Fruit fly (Drosophila melanogaster) whole organism, embryonic: ENCODE results near the gene CG15263.
A peak's percentile ranks its signal among the peaks of the same experiment; 100 is the strongest.

Experiments
- CG10565 ChIP-seq: fragments of 200-800 bp; sonication (Bioruptor generic); optimal IDR thresholded peaks from 3 replicates; lab custom pipeline; 2016; ENCODE audit warnings: missing biosample characterization, mild to moderate bottlenecking, missing genetic modification characterization
- CG10979 ChIP-seq: fragments of 200-800 bp; sonication (Bioruptor generic); optimal IDR thresholded peaks from 2 replicates; lab custom pipeline; 2018; ENCODE audit warnings: missing biosample characterization, mild to moderate bottlenecking, missing genetic modification characterization, moderate library complexity
- CG12769 ChIP-seq: fragments of 200-800 bp; sonication (Bioruptor generic); optimal IDR thresholded peaks from 2 replicates; lab custom pipeline; 2019; ENCODE audit warnings: missing biosample characterization, mild to moderate bottlenecking, missing genetic modification characterization, moderate library complexity
- CG13296 ChIP-seq: fragments of 200-800 bp; sonication (Bioruptor generic); optimal IDR thresholded peaks from 3 replicates; lab custom pipeline; 2018; ENCODE audit warnings: missing biosample characterization, mild to moderate bottlenecking, missing genetic modification characterization
- CG17802 ChIP-seq: fragments of 200-800 bp; sonication (Bioruptor generic); optimal IDR thresholded peaks from 2 replicates; lab custom pipeline; 2018; ENCODE audit warnings: missing biosample characterization, mild to moderate bottlenecking, missing genetic modification characterization, moderate library complexity
- CG18262 ChIP-seq: fragments of 200-800 bp; optimal IDR thresholded peaks from 3 replicates; lab custom pipeline; 2019; ENCODE audit warnings: missing biosample characterization, mild to moderate bottlenecking, missing genetic modification characterization, moderate library complexity
- CG32772 ChIP-seq: fragments of 200-800 bp; sonication (Bioruptor generic); IDR thresholded peaks from 2 replicates; pipeline ENCODE4 v1.3.6; 2022; ENCODE audit warnings: missing biosample characterization, missing genetic modification characterization
- CG3407 ChIP-seq: fragments of 200-800 bp; sonication (Bioruptor generic); optimal IDR thresholded peaks from 2 replicates; lab custom pipeline; 2018; ENCODE audit warnings: missing biosample characterization, mild to moderate bottlenecking, missing genetic modification characterization
- CG6683 ChIP-seq: fragments of 200-800 bp; sonication (Bioruptor generic); optimal IDR thresholded peaks from 2 replicates; lab custom pipeline; 2017; ENCODE audit warnings: missing biosample characterization, mild to moderate bottlenecking, missing genetic modification characterization, missing genetic modification reagents
- CG6765 ChIP-seq: fragments of 200-800 bp; sonication (Bioruptor generic); optimal IDR thresholded peaks from 3 replicates; lab custom pipeline; 2017; ENCODE audit warnings: missing biosample characterization, mild to moderate bottlenecking, missing genetic modification characterization
- CG7271 ChIP-seq: fragments of 200-800 bp; sonication (Bioruptor generic); optimal IDR thresholded peaks from 2 replicates; lab custom pipeline; 2018; ENCODE audit warnings: missing biosample characterization, mild to moderate bottlenecking, missing genetic modification characterization, moderate library complexity
- CG7839 ChIP-seq: fragments of 200-800 bp; sonication (Bioruptor generic); optimal IDR thresholded peaks from 3 replicates; lab custom pipeline; 2018; ENCODE audit warnings: missing biosample characterization, mild to moderate bottlenecking, missing genetic modification characterization, moderate library complexity
- CG8281 ChIP-seq: fragments of 200-800 bp; sonication (Bioruptor generic); optimal IDR thresholded peaks from 2 replicates; lab custom pipeline; 2018; ENCODE audit warnings: missing biosample characterization, mild to moderate bottlenecking, missing genetic modification characterization, moderate library complexity
- Dad ChIP-seq: fragments of 200-800 bp; sonication (Bioruptor generic); optimal IDR thresholded peaks from 3 replicates; lab custom pipeline; 2016; ENCODE audit warnings: missing biosample characterization, missing genetic modification characterization
- Doc3 ChIP-seq: fragments of 200-800 bp; sonication (Bioruptor generic); IDR thresholded peaks from 3 replicates; pipeline ENCODE4 v1.3.6; 2022; ENCODE audit warnings: missing biosample characterization, missing genetic modification characterization; ENCODE audit not compliant: partially characterized antibody
- HLHmδ ChIP-seq: fragments of 200-800 bp; sonication (Bioruptor generic); optimal IDR thresholded peaks from 2 replicates; lab custom pipeline; 2018; ENCODE audit warnings: missing biosample characterization, mild to moderate bottlenecking, missing genetic modification characterization, moderate library complexity
- Lhr ChIP-seq: fragments of 200-800 bp; sonication (Bioruptor generic); optimal IDR thresholded peaks from 3 replicates; lab custom pipeline; 2017; ENCODE audit warnings: mild to moderate bottlenecking, missing biosample characterization, missing genetic modification reagents, missing genetic modification characterization
- Lim3 ChIP-seq: fragments of 200-800 bp; sonication (Bioruptor generic); IDR thresholded peaks from 2 replicates; pipeline ENCODE4 v1.3.6; 2022; ENCODE audit warnings: missing biosample characterization, missing genetic modification characterization
- Med ChIP-seq: fragments of 200-800 bp; sonication (Bioruptor generic); peaks from one replicate; lab custom pipeline; 2016; ENCODE audit warnings: missing biosample characterization, missing genetic modification characterization, mild to moderate bottlenecking, inconsistent platforms, moderate library complexity
- Myb ChIP-seq: fragments of 200-800 bp; sonication (Bioruptor generic); optimal IDR thresholded peaks from 2 replicates; lab custom pipeline; 2016; ENCODE audit warnings: missing biosample characterization, missing genetic modification characterization
- NC2α ChIP-seq: fragments of 200-800 bp; sonication (Bioruptor generic); optimal IDR thresholded peaks from 2 replicates; lab custom pipeline; 2016; ENCODE audit warnings: missing biosample characterization, missing genetic modification characterization
- Pdp1 ChIP-seq, 2 experiments: fragments of 200-800 bp; sonication (Bioruptor generic); optimal IDR thresholded peaks; 3 replicates each; lab custom pipeline; 2016; ENCODE audit warnings: missing biosample characterization in 2 of 2, missing genetic modification characterization in 2 of 2, mild to moderate bottlenecking in 1 of 2, moderate library complexity in 1 of 2
- Poxn ChIP-seq: fragments of 200-800 bp; sonication (Bioruptor generic); IDR thresholded peaks from 2 replicates; pipeline ENCODE4 v1.3.6; 2022; ENCODE audit warnings: missing biosample characterization, missing genetic modification characterization
- Ravus ChIP-seq: fragments of 200-800 bp; sonication (Bioruptor generic); IDR thresholded peaks from 2 replicates; pipeline ENCODE4 v1.3.6; 2022; ENCODE audit warnings: missing biosample characterization, missing genetic modification characterization
- Rx ChIP-seq: fragments of 200-800 bp; sonication (Bioruptor generic); IDR thresholded peaks from 2 replicates; pipeline ENCODE4 v1.3.6; 2022; ENCODE audit warnings: missing biosample characterization, missing genetic modification characterization
- Ssrp ChIP-seq: fragments of 200-800 bp; sonication (Bioruptor generic); optimal IDR thresholded peaks from 2 replicates; lab custom pipeline; 2018; ENCODE audit warnings: missing biosample characterization, mild to moderate bottlenecking, missing genetic modification characterization, moderate library complexity
- abd-A ChIP-seq: fragments of 200-800 bp; sonication (Bioruptor generic); optimal IDR thresholded peaks from 3 replicates; lab custom pipeline; 2019; ENCODE audit warnings: missing biosample characterization, mild to moderate bottlenecking, missing genetic modification characterization, moderate library complexity
- ap ChIP-seq: fragments of 200-800 bp; sonication (Bioruptor generic); IDR thresholded peaks from 2 replicates; pipeline ENCODE4 v1.3.6; 2022; ENCODE audit warnings: missing biosample characterization, missing genetic modification characterization
- ash1 ChIP-seq: fragments of 200-800 bp; sonication (Bioruptor generic); optimal IDR thresholded peaks from 2 replicates; lab custom pipeline; 2018; ENCODE audit warnings: missing biosample characterization, mild to moderate bottlenecking, missing genetic modification characterization
- bbx ChIP-seq: fragments of 200-800 bp; sonication (Bioruptor generic); IDR thresholded peaks from 2 replicates; pipeline ENCODE4 v1.3.6; 2022; ENCODE audit warnings: missing biosample characterization, missing genetic modification characterization; ENCODE audit not compliant: partially characterized antibody
- cg ChIP-seq: fragments of 200-800 bp; sonication (Bioruptor generic); optimal IDR thresholded peaks from 3 replicates; lab custom pipeline; 2019; ENCODE audit warnings: missing biosample characterization, mild to moderate bottlenecking, missing genetic modification characterization, moderate library complexity
- chn ChIP-seq: fragments of 200-800 bp; sonication (Bioruptor generic); optimal IDR thresholded peaks from 2 replicates; lab custom pipeline; 2016; ENCODE audit warnings: missing biosample characterization, missing genetic modification characterization
- ci ChIP-seq: fragments of 200-800 bp; sonication (Bioruptor generic); IDR thresholded peaks from 3 replicates; pipeline ENCODE4 v1.3.6; 2022; ENCODE audit warnings: missing biosample characterization, missing genetic modification characterization
- en ChIP-seq: fragments of 200-800 bp; sonication (Bioruptor generic); optimal IDR thresholded peaks from 2 replicates; lab custom pipeline; 2016; ENCODE audit warnings: missing biosample characterization, missing genetic modification characterization
- exex ChIP-seq: fragments of 200-800 bp; sonication (Bioruptor generic); optimal IDR thresholded peaks from 4 replicates; lab custom pipeline; 2018; ENCODE audit warnings: missing biosample characterization, mild to moderate bottlenecking, missing genetic modification characterization, moderate library complexity
- fru ChIP-seq: fragments of >200 bp; optimal IDR thresholded peaks from 2 replicates; lab custom pipeline; 2017
- gcm2 ChIP-seq: fragments of 200-800 bp; sonication (Bioruptor generic); optimal IDR thresholded peaks from 2 replicates; lab custom pipeline; 2016; ENCODE audit warnings: missing biosample characterization, missing genetic modification characterization
- grau ChIP-seq: fragments of 200-800 bp; optimal IDR thresholded peaks from 3 replicates; lab custom pipeline; 2019; ENCODE audit warnings: missing biosample characterization, mild to moderate bottlenecking, missing genetic modification characterization, moderate library complexity
- hth ChIP-seq: fragments of >200 bp; optimal IDR thresholded peaks from 2 replicates; lab custom pipeline; 2017; ENCODE audit warnings: inconsistent platforms
- luna ChIP-seq: fragments of 200-800 bp; sonication (Bioruptor generic); optimal IDR thresholded peaks from 2 replicates; lab custom pipeline; 2016; ENCODE audit warnings: missing biosample characterization, missing genetic modification characterization
- nerfin-2 ChIP-seq: fragments of 200-800 bp; sonication (Bioruptor generic); IDR thresholded peaks from 2 replicates; pipeline ENCODE4 v1.3.6; 2022; ENCODE audit warnings: missing biosample characterization, missing genetic modification characterization; ENCODE audit not compliant: partially characterized antibody
- prd ChIP-seq, 3 experiments: fragments of >200 bp in 2 of 3; fragments of 200-800 bp in 1 of 3; sonication (Bioruptor generic) in 1 of 3; optimal IDR thresholded peaks in 2 of 3; IDR thresholded peaks in 1 of 3; 2 replicates in 2 of 3; 3 replicates in 1 of 3; pipeline versions ENCODE4 v1.3.6 to Lab custom; 2017 to 2022; ENCODE audit warnings: missing biosample characterization in 1 of 3, missing genetic modification characterization in 1 of 3
- ro ChIP-seq: fragments of 200-800 bp; sonication (Bioruptor generic); IDR thresholded peaks from 2 replicates; pipeline ENCODE4 v1.3.6; 2022; ENCODE audit warnings: missing biosample characterization, missing genetic modification characterization
- scrt ChIP-seq: fragments of 200-800 bp; sonication (Bioruptor generic); optimal IDR thresholded peaks from 2 replicates; lab custom pipeline; 2018; ENCODE audit warnings: missing biosample characterization, mild to moderate bottlenecking, missing genetic modification characterization, moderate library complexity
- sima ChIP-seq: fragments of 200-800 bp; sonication (Bioruptor generic); optimal IDR thresholded peaks from 2 replicates; lab custom pipeline; 2016; ENCODE audit warnings: missing biosample characterization, missing genetic modification characterization
- so ChIP-seq: fragments of 200-800 bp; sonication (Bioruptor generic); IDR thresholded peaks from 3 replicates; pipeline ENCODE4 v1.3.6; 2022; ENCODE audit warnings: missing biosample characterization, missing genetic modification characterization
- tna ChIP-seq: fragments of 200-800 bp; sonication (Bioruptor generic); IDR thresholded peaks from 2 replicates; pipeline ENCODE4 v1.3.6; 2022; ENCODE audit warnings: missing biosample characterization, missing genetic modification characterization; ENCODE audit not compliant: partially characterized antibody
- vnd ChIP-seq: fragments of 200-800 bp; sonication (Bioruptor generic); IDR thresholded peaks from 3 replicates; pipeline ENCODE4 v1.3.6; 2022; ENCODE audit warnings: missing biosample characterization, missing genetic modification characterization; ENCODE audit not compliant: partially characterized antibody
- wdn ChIP-seq: fragments of 200-800 bp; sonication (Bioruptor generic); IDR thresholded peaks from 2 replicates; pipeline ENCODE4 v1.3.6; 2022; ENCODE audit warnings: missing biosample characterization, missing genetic modification characterization
- yki ChIP-seq: fragments of >200 bp; optimal IDR thresholded peaks from 3 replicates; lab custom pipeline; 2018

Gene CG15263

DNA sequence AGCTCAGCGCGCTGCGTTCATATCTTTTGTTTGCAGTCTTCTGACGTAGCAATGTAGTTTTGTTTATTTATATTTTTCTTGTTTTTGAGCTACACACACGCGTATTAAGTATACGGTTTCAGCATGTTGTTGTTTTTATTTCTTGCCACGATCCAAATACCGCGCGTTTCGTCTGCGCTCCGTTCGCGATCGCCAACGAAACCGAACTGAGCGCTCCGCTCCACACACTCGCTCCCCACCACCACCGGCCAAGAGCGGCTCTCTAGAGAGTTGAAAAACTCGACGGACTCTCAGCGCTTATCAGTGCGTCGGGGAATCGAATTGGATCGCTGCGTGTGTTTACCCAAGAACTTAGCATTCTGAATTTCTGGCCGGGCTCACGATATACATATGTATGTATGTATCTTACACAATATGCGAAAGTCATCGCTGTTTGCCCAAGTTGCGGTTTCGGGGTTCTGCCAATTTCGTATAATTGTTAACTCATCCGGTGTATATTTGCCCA, 20.3 kb upstream of the CG15263 start, which contains the start of gene yuri (continued):
- no peak for TF ChIP-seq vnd
- TF ChIP-seq ro (GFP tag; lab: Robert Waterston, UW) = no peak
- no peak for TF ChIP-seq CG32772
- TF ChIP-seq ash1 (GFP tag; lab: Kevin White, UChicago) = no peak
- no peak for TF ChIP-seq Lim3 (GFP tag; lab: Robert Waterston, UW)
- peak; percentile 80 for TF ChIP-seq ci
- no peak for TF ChIP-seq sima (GFP tag; lab: Kevin White, UChicago)
- TF ChIP-seq CG12769 (tag; lab: Kevin White, UChicago) = no peak
- TF ChIP-seq NC2α (GFP tag; lab: Kevin White, UChicago) = no peak
- TF ChIP-seq Ravus = no peak
- no peak for TF ChIP-seq fru
- TF ChIP-seq CG7271 (tag; lab: Kevin White, UChicago) = no peak
- no peak for TF ChIP-seq chn (GFP tag; lab: Kevin White, UChicago)
- peak; percentile 88 for TF ChIP-seq so (GFP tag; lab: Robert Waterston, UW)
- peak; percentile 36; the same call in 1 of the 2 replicates for TF ChIP-seq tna (GFP tag; lab: Robert Waterston, UW)
- no peak for TF ChIP-seq hth (lab: Kevin White, UChicago)
- TF ChIP-seq CG10979 (tag; lab: Kevin White, UChicago) = peak; percentile 26
- TF ChIP-seq luna (GFP tag; lab: Kevin White, UChicago) = no peak
- peak; percentile 31 for TF ChIP-seq scrt (GFP tag; lab: Kevin White, UChicago)
- TF ChIP-seq CG6683 (GFP tag; lab: Kevin White, UChicago) = peak; percentile 34
- TF ChIP-seq en (GFP tag; lab: Kevin White, UChicago) = no peak
- TF ChIP-seq CG10565 (GFP tag; lab: Kevin White, UChicago) = no peak
- peak; percentile 89 for TF ChIP-seq HLHmδ (GFP tag; lab: Kevin White, UChicago)
- peak; percentile 34 for TF ChIP-seq CG3407 (GFP tag; lab: Kevin White, UChicago)
- TF ChIP-seq exex (tag; lab: Kevin White, UChicago) = peak; percentile 30
- TF ChIP-seq yki = peak; percentile 75
- no peak for TF ChIP-seq Poxn (GFP tag; lab: Robert Waterston, UW)
- peak; percentile 4 for TF ChIP-seq CG18262
- no peak for TF ChIP-seq abd-A (tag; lab: Kevin White, UChicago)
- peak; percentile 61 for TF ChIP-seq cg
- TF ChIP-seq Pdp1 (GFP tag; optimal IDR thresholded peaks at IDR 0.05; lab: Kevin White, UChicago) = peak in 1 of 2 experiments; percentile 89
- no peak for TF ChIP-seq gcm2 (GFP tag; lab: Kevin White, UChicago)
- TF ChIP-seq Med (GFP tag; lab: Kevin White, UChicago) = peak; percentile 89
- no peak for TF ChIP-seq CG17802 (tag; lab: Kevin White, UChicago)
- TF ChIP-seq Rx = no peak
- peak; percentile 56 for TF ChIP-seq CG6765
- TF ChIP-seq CG13296 (GFP tag; lab: Kevin White, UChicago) = peak; percentile 63
- no peak for TF ChIP-seq CG7839 (tag; lab: Kevin White, UChicago)
- no peak for TF ChIP-seq prd (optimal IDR thresholded peaks at IDR 0.05; lab: Kevin White, UChicago)
- TF ChIP-seq prd (GFP tag; IDR thresholded peaks at IDR 0.05; lab: Robert Waterston, UW) = no peak
- no peak for TF ChIP-seq ap (GFP tag; lab: Robert Waterston, UW)
- TF ChIP-seq Lhr = no peak
- peak; percentile 72 for TF ChIP-seq bbx (GFP tag; lab: Robert Waterston, UW)
- peak; percentile 7 for TF ChIP-seq Myb (GFP tag; lab: Kevin White, UChicago)
- TF ChIP-seq CG8281 (tag; lab: Kevin White, UChicago) = no peak
- TF ChIP-seq Ssrp (tag; lab: Kevin White, UChicago) = no peak
- no peak for TF ChIP-seq nerfin-2
- TF ChIP-seq Doc3 = no peak
- TF ChIP-seq wdn = 0 out of 2 replicates have a peak, but pooled peaks have one; percentile 39
- no peak for TF ChIP-seq Dad (GFP tag; lab: Kevin White, UChicago)
- TF ChIP-seq grau (tag; lab: Kevin White, UChicago) = no peak
